Worm (Caenorhabditis elegans) whole organism, L3 larva: ENCODE measurements around the gene his-8.

Source experiments
- R02D3.7 ChIP-seq: fragments of 150-350 bp; optimal IDR thresholded peaks from 2 replicates; lab custom pipeline; 2014; ENCODE audit warnings: missing biosample characterization, missing genetic modification characterization
- aly-2 ChIP-seq: fragments of 150-350 bp; optimal IDR thresholded peaks from 2 replicates; lab custom pipeline; 2014; ENCODE audit warnings: missing biosample characterization, missing genetic modification characterization
- ceh-16 ChIP-seq: sonication (generic microtip); optimal IDR thresholded peaks from 2 replicates; lab custom pipeline; 2017; ENCODE audit warnings: missing biosample characterization, missing genetic modification characterization
- ceh-82 ChIP-seq: fragments of 150-350 bp; optimal IDR thresholded peaks from 2 replicates; lab custom pipeline; 2014; ENCODE audit warnings: missing biosample characterization, missing genetic modification characterization
- ceh-9 ChIP-seq: sonication (generic microtip); optimal IDR thresholded peaks from 2 replicates; lab custom pipeline; 2018; ENCODE audit warnings: missing biosample characterization, missing genetic modification characterization
- egl-27 ChIP-seq: sonication (generic microtip); optimal IDR thresholded peaks from 4 replicates; lab custom pipeline; 2017; ENCODE audit warnings: missing biosample characterization, missing genetic modification reagents, missing genetic modification characterization
- egl-5 ChIP-seq: fragments of 150-350 bp; optimal IDR thresholded peaks from 2 replicates; lab custom pipeline; 2017; ENCODE audit warnings: missing biosample characterization, missing genetic modification reagents, missing genetic modification characterization, inconsistent platforms
- elt-1 ChIP-seq: fragments of 150-350 bp; optimal IDR thresholded peaks from 2 replicates; lab custom pipeline; 2014; ENCODE audit warnings: missing biosample characterization, missing genetic modification characterization
- eor-1 ChIP-seq, 2 experiments: fragments of 150-350 bp; optimal IDR thresholded peaks; 2 replicates each; lab custom pipeline; 2014 to 2018; ENCODE audit warnings: missing biosample characterization in 2 of 2, missing genetic modification characterization in 2 of 2
- fkh-2 ChIP-seq: fragments of 150-350 bp; optimal IDR thresholded peaks from 2 replicates; lab custom pipeline; 2014; ENCODE audit warnings: missing biosample characterization, missing genetic modification reagents, missing genetic modification characterization
- fos-1 ChIP-seq: fragments of 150-350 bp; optimal IDR thresholded peaks from 2 replicates; lab custom pipeline; 2014; ENCODE audit warnings: missing biosample characterization, missing genetic modification characterization
- hmg-11 ChIP-seq: sonication (generic microtip); optimal IDR thresholded peaks from 2 replicates; lab custom pipeline; 2016; ENCODE audit warnings: missing genetic modification characterization, missing compliant biosample characterization
- jun-1 ChIP-seq: fragments of 150-350 bp; optimal IDR thresholded peaks from 2 replicates; lab custom pipeline; 2014; ENCODE audit warnings: missing biosample characterization, missing genetic modification reagents, missing genetic modification characterization
- lin-39 ChIP-seq: fragments of 150-350 bp; optimal IDR thresholded peaks from 2 replicates; lab custom pipeline; 2018; ENCODE audit warnings: missing biosample characterization, missing genetic modification reagents, missing genetic modification characterization
- lsy-12 ChIP-seq: sonication (generic microtip); optimal IDR thresholded peaks from 2 replicates; lab custom pipeline; 2016; ENCODE audit warnings: mild to moderate bottlenecking, missing genetic modification characterization, missing compliant biosample characterization
- mdl-1 ChIP-seq: fragments of 150-350 bp; optimal IDR thresholded peaks from 2 replicates; lab custom pipeline; 2014; ENCODE audit warnings: missing biosample characterization, missing genetic modification characterization
- nfya-1 ChIP-seq: sonication (generic microtip); optimal IDR thresholded peaks from 2 replicates; lab custom pipeline; 2017; ENCODE audit warnings: missing genetic modification characterization, mild to moderate bottlenecking, missing compliant biosample characterization, antibody characterized with exemption, moderate library complexity; ENCODE audit not compliant: insufficient read depth
- nhr-12 ChIP-seq: fragments of 150-350 bp; optimal IDR thresholded peaks from 2 replicates; lab custom pipeline; 2014; ENCODE audit warnings: missing biosample characterization, missing genetic modification characterization
- nhr-23 ChIP-seq: fragments of 150-350 bp; optimal IDR thresholded peaks from 2 replicates; lab custom pipeline; 2014; ENCODE audit warnings: missing biosample characterization, missing genetic modification reagents, missing genetic modification characterization
- nhr-237 ChIP-seq: fragments of 150-350 bp; optimal IDR thresholded peaks from 2 replicates; lab custom pipeline; 2014; ENCODE audit warnings: missing biosample characterization, missing genetic modification characterization
- nhr-25 ChIP-seq: sonication (generic microtip); optimal IDR thresholded peaks from 2 replicates; lab custom pipeline; 2017; ENCODE audit warnings: missing biosample characterization, missing genetic modification characterization
- nhr-43 ChIP-seq: sonication (generic microtip); optimal IDR thresholded peaks from 2 replicates; lab custom pipeline; 2016; ENCODE audit warnings: mild to moderate bottlenecking, missing genetic modification characterization, missing compliant biosample characterization; ENCODE audit not compliant: poor library complexity, severe bottlenecking
- nhr-67 ChIP-seq: fragments of 150-350 bp; optimal IDR thresholded peaks from 2 replicates; lab custom pipeline; 2014; ENCODE audit warnings: missing biosample characterization, missing genetic modification characterization
- nhr-76 ChIP-seq: fragments of 150-350 bp; sonication (generic microtip); optimal IDR thresholded peaks from 5 replicates; lab custom pipeline; 2014; ENCODE audit warnings: missing biosample characterization, missing genetic modification characterization
- nhr-77 ChIP-seq: fragments of 150-350 bp; optimal IDR thresholded peaks from 2 replicates; lab custom pipeline; 2014; ENCODE audit warnings: missing biosample characterization, missing genetic modification characterization
- pha-4 ChIP-seq: fragments of 150-350 bp; optimal IDR thresholded peaks from 2 replicates; lab custom pipeline; 2014; ENCODE audit warnings: missing biosample characterization, missing genetic modification reagents, missing genetic modification characterization
- pqm-1 ChIP-seq: fragments of 150-350 bp; optimal IDR thresholded peaks from 2 replicates; lab custom pipeline; 2017; ENCODE audit warnings: missing biosample characterization, missing genetic modification characterization, inconsistent platforms
- sea-2 ChIP-seq: fragments of 150-350 bp; sonication (generic microtip); optimal IDR thresholded peaks from 4 replicates; lab custom pipeline; 2014; ENCODE audit warnings: missing biosample characterization, missing genetic modification reagents, missing genetic modification characterization
- skn-1 ChIP-seq: fragments of 150-350 bp; optimal IDR thresholded peaks from 2 replicates; lab custom pipeline; 2014; ENCODE audit warnings: missing biosample characterization, missing genetic modification characterization
- tbx-2 ChIP-seq: sonication (generic microtip); optimal IDR thresholded peaks from 2 replicates; lab custom pipeline; 2016; ENCODE audit warnings: mild to moderate bottlenecking, missing genetic modification characterization, missing compliant biosample characterization
- unc-39 ChIP-seq: sonication (generic microtip); optimal IDR thresholded peaks from 4 replicates; lab custom pipeline; 2017; ENCODE audit warnings: missing biosample characterization, missing genetic modification characterization
- zag-1 ChIP-seq: fragments of 150-350 bp; optimal IDR thresholded peaks from 2 replicates; lab custom pipeline; 2014; ENCODE audit warnings: missing biosample characterization, missing genetic modification characterization
- ztf-11 ChIP-seq: fragments of 150-350 bp; optimal IDR thresholded peaks from 2 replicates; lab custom pipeline; 2014; ENCODE audit warnings: missing biosample characterization, missing genetic modification characterization

The his-8 gene

ce11 chrV:8569841-8570361 lies 37.0 kb upstream of the his-8 start, which contains the start of the genes F25G6.9 and symk-1 (continued):
- TF ChIP-seq skn-1 (tag; lab: Kevin White, UChicago) = peak; percentile 10
- no peak for TF ChIP-seq ceh-9

- TF ChIP-seq mdl-1 (tag; lab: Kevin White, UChicago) (no peak), fkh-2 (no peak), aly-2 (no peak), hmg-11 (tag; lab: Kevin White, UChicago) (no peak), unc-39 (tag; lab: Kevin White, UChicago) (no peak), lsy-12 (tag; lab: Kevin White, UChicago) (no peak), pqm-1 (no peak), nhr-25 (tag; lab: Kevin White, UChicago) (no peak), nhr-76 (tag; lab: Kevin White, UChicago) (no peak), fos-1 (tag; lab: Kevin White, UChicago) (no peak), nhr-77 (tag; lab: Kevin White, UChicago) (no peak), eor-1 (tag; optimal IDR thresholded peaks at IDR 0.05; lab: Kevin White, UChicago) (no peak)
- TF ChIP-seq, all 47 proteins: peak for 0
These were observed 36.3 kb upstream of the his-8 start for ce11 chrV:8569172-8569571.

ce11 chrV:8565075-8565474 lies 32.2 kb upstream of the his-8 start, which contains the start of gene F25G6.8:
TSS of gene F25G6.8 (minus strand) at chrV:8565175.
- no peak for TF ChIP-seq nhr-67 (tag; lab: Kevin White, UChicago)
- TF ChIP-seq ceh-82 = no peak
- TF ChIP-seq lsy-12 (tag; lab: Kevin White, UChicago) = no peak
- no peak for TF ChIP-seq hmg-11 (tag; lab: Kevin White, UChicago)
- TF ChIP-seq nhr-237 (tag; lab: Kevin White, UChicago) = no peak
- no peak for TF ChIP-seq eor-1 (tag; optimal IDR thresholded peaks at IDR 0.05; lab: Kevin White, UChicago)
- no peak for TF ChIP-seq nhr-12 (tag; lab: Kevin White, UChicago)
- TF ChIP-seq sea-2 (GFP tag; lab: Kevin White, UChicago) = no peak
- no peak for TF ChIP-seq nhr-43 (tag; lab: Kevin White, UChicago)
- TF ChIP-seq elt-1 (tag; lab: Kevin White, UChicago) = no peak
- TF ChIP-seq lin-39 = no peak
- no peak for TF ChIP-seq nhr-23 (tag; lab: Kevin White, UChicago)
- no peak for TF ChIP-seq ztf-11 (tag; lab: Kevin White, UChicago)
- no peak for TF ChIP-seq fkh-2
- no peak for TF ChIP-seq egl-27
- no peak for TF ChIP-seq jun-1
- no peak for TF ChIP-seq R02D3.7 (tag; lab: Kevin White, UChicago)
- no peak for TF ChIP-seq zag-1 (tag; lab: Kevin White, UChicago)
- TF ChIP-seq unc-39 (tag; lab: Kevin White, UChicago) = no peak

- TF ChIP-seq ztf-11 (tag; lab: Kevin White, UChicago) (no peak), eor-1 (tag; optimal IDR thresholded peaks at IDR 0.05; lab: Kevin White, UChicago) (no peak), ceh-16 (tag; lab: Kevin White, UChicago) (no peak), pha-4 (tag; lab: Kevin White, UChicago) (no peak)
- TF ChIP-seq, all 47 proteins: peak for 0
These were observed 28.0 kb upstream of the his-8 start, which contains the start of gene acr-16 for ce11 chrV:8560916-8561315. TSS of gene acr-16 (plus strand) at chrV:8561216.

ce11 chrV:8555955-8556354 lies 23.1 kb upstream of the his-8 start:
- TF ChIP-seq nfya-1 (tag; lab: Kevin White, UChicago) = no peak
- no peak for TF ChIP-seq nhr-67 (tag; lab: Kevin White, UChicago)

ce11 chrV:8552460-8552859 lies 19.6 kb upstream of the his-8 start, which contains the start of gene acr-15:
TSS of gene acr-15 (plus strand) at chrV:8552695.
- TF ChIP-seq eor-1 (tag; optimal IDR thresholded peaks at IDR 0.05; lab: Kevin White, UChicago) = no peak
- peak; percentile 97 for TF ChIP-seq egl-5 (tag; lab: Kevin White, UChicago)
- no peak for TF ChIP-seq tbx-2 (tag; lab: Kevin White, UChicago)
